Worm (Caenorhabditis elegans) whole organism, L4 larva: ENCODE measurements around the gene W07A12.4.

ENCODE experiments used
- F49E8.2 ChIP-seq: sonication (generic microtip); optimal IDR thresholded peaks from 2 replicates; lab custom pipeline; 2016; ENCODE audit warnings: missing compliant biosample characterization, mild to moderate bottlenecking, missing genetic modification characterization, borderline replicate concordance
- T20F7.1 ChIP-seq: fragments of 200-800 bp; sonication (Bioruptor generic); optimal IDR thresholded peaks from 2 replicates; lab custom pipeline; 2018; ENCODE audit warnings: mild to moderate bottlenecking, missing genetic modification characterization, missing compliant biosample characterization
- Y48G9A.11 ChIP-seq: fragments of 200-800 bp; sonication (Bioruptor generic); IDR thresholded peaks from 2 replicates; pipeline ENCODE4 v1.3.6; 2022; ENCODE audit warnings: missing genetic modification reagents, missing genetic modification characterization, missing compliant biosample characterization
- Y75B8A.6 ChIP-seq: fragments of 200-800 bp; sonication (Bioruptor generic); IDR thresholded peaks from 2 replicates; pipeline ENCODE4 v1.3.6; 2022; ENCODE audit warnings: missing genetic modification reagents, missing genetic modification characterization, missing compliant biosample characterization
- aha-1 ChIP-seq: fragments of 150-350 bp; peaks from one replicate; lab custom pipeline; 2014; ENCODE audit warnings: missing biosample characterization, missing genetic modification characterization
- ceh-20 ChIP-seq: fragments of 200-800 bp; sonication (Bioruptor generic); IDR thresholded peaks from 2 replicates; pipeline ENCODE4 v1.3.6; 2022; ENCODE audit warnings: missing genetic modification reagents, missing genetic modification characterization, missing compliant biosample characterization
- ceh-44 ChIP-seq: fragments of 200-800 bp; sonication (Bioruptor generic); IDR thresholded peaks from 2 replicates; pipeline ENCODE4 v1.3.6; 2022; ENCODE audit warnings: missing genetic modification reagents, missing genetic modification characterization, missing compliant biosample characterization
- ces-1 ChIP-seq: fragments of 150-350 bp; sonication (generic microtip); optimal IDR thresholded peaks from 4 replicates; lab custom pipeline; 2014; ENCODE audit warnings: missing biosample characterization, missing genetic modification reagents, missing genetic modification characterization
- cey-2 ChIP-seq: sonication (generic microtip); optimal IDR thresholded peaks from 3 replicates; lab custom pipeline; 2017; ENCODE audit warnings: missing genetic modification characterization, mild to moderate bottlenecking, missing compliant biosample characterization, antibody characterized with exemption, borderline replicate concordance; ENCODE audit not compliant: insufficient read depth
- daf-16 ChIP-seq, 3 experiments: sonication (generic microtip); optimal IDR thresholded peaks; 2 replicates each; lab custom pipeline; 2016 to 2017; ENCODE audit warnings: missing genetic modification characterization in 3 of 3, missing genetic modification reagents in 3 of 3, mild to moderate bottlenecking in 2 of 3, missing compliant biosample characterization in 2 of 3, missing biosample characterization in 1 of 3, moderate library complexity in 1 of 3
- daf-8 ChIP-seq: fragments of 200-800 bp; sonication (Bioruptor generic); IDR thresholded peaks from 2 replicates; pipeline ENCODE4 v1.3.6; 2022; ENCODE audit warnings: missing genetic modification characterization, missing compliant biosample characterization
- dmd-8 ChIP-seq: fragments of 200-800 bp; sonication (Bioruptor generic); IDR thresholded peaks from 2 replicates; pipeline ENCODE4 v1.3.6; 2022; ENCODE audit warnings: missing genetic modification characterization, missing compliant biosample characterization
- dpl-1 ChIP-seq: fragments of 150-350 bp; optimal IDR thresholded peaks from 2 replicates; lab custom pipeline; 2014; ENCODE audit warnings: missing biosample characterization, missing genetic modification reagents, missing genetic modification characterization
- dve-1 ChIP-seq: sonication (generic microtip); optimal IDR thresholded peaks from 2 replicates; lab custom pipeline; 2017; ENCODE audit warnings: antibody characterized with exemption, mild to moderate bottlenecking, missing genetic modification characterization, missing compliant biosample characterization; ENCODE audit not compliant: insufficient read depth
- egl-27 ChIP-seq: sonication (generic microtip); optimal IDR thresholded peaks from 3 replicates; lab custom pipeline; 2017; ENCODE audit warnings: missing biosample characterization, missing genetic modification reagents, missing genetic modification characterization
- hlh-11 ChIP-seq: fragments of 200-800 bp; sonication (Bioruptor generic); optimal IDR thresholded peaks from 2 replicates; lab custom pipeline; 2018; ENCODE audit warnings: mild to moderate bottlenecking, missing genetic modification characterization, missing compliant biosample characterization
- jun-1 ChIP-seq: fragments of 150-350 bp; optimal IDR thresholded peaks from 2 replicates; lab custom pipeline; 2014; ENCODE audit warnings: missing biosample characterization, missing genetic modification reagents, missing genetic modification characterization
- lin-15B ChIP-seq: fragments of 150-350 bp; sonication (generic microtip); optimal IDR thresholded peaks from 3 replicates; lab custom pipeline; 2014; ENCODE audit warnings: missing biosample characterization, missing genetic modification characterization
- lin-38 ChIP-seq: fragments of 200-800 bp; sonication (Bioruptor generic); IDR thresholded peaks from 2 replicates; pipeline ENCODE4 v1.3.6; 2022; ENCODE audit warnings: missing genetic modification reagents, missing genetic modification characterization, missing compliant biosample characterization
- lir-3 ChIP-seq: sonication (generic microtip); optimal IDR thresholded peaks from 2 replicates; lab custom pipeline; 2016; ENCODE audit warnings: mild to moderate bottlenecking, missing genetic modification characterization, missing compliant biosample characterization
- madf-5 ChIP-seq, 2 experiments: fragments of 200-800 bp; sonication (Bioruptor generic); IDR thresholded peaks; 2 replicates each; pipeline ENCODE4 v1.3.6; 2022; ENCODE audit warnings: missing compliant biosample characterization in 2 of 2, missing genetic modification characterization in 2 of 2
- madf-9 ChIP-seq: fragments of 200-800 bp; sonication (Bioruptor generic); conservative IDR thresholded peaks from 2 replicates; pipeline ENCODE4 v1.3.6; 2022; ENCODE audit warnings: missing genetic modification reagents, missing genetic modification characterization, missing compliant biosample characterization
- mdl-1 ChIP-seq, 2 experiments: fragments of 150-350 bp in 1 of 2; sonication (generic microtip) in 1 of 2; optimal IDR thresholded peaks; 2 replicates each; lab custom pipeline; 2014 to 2017; ENCODE audit warnings: missing biosample characterization in 2 of 2, missing genetic modification characterization in 2 of 2
- mes-2 ChIP-seq: sonication (generic microtip); optimal IDR thresholded peaks from 2 replicates; lab custom pipeline; 2016; ENCODE audit warnings: missing genotype, mild to moderate bottlenecking, missing genetic modification characterization, missing compliant biosample characterization; ENCODE audit not compliant: poor library complexity, severe bottlenecking
- mxl-3 ChIP-seq: fragments of 200-800 bp; sonication (Bioruptor generic); optimal IDR thresholded peaks from 2 replicates; lab custom pipeline; 2018; ENCODE audit warnings: mild to moderate bottlenecking, missing genetic modification characterization, missing compliant biosample characterization
- nhr-102 ChIP-seq: sonication (generic microtip); optimal IDR thresholded peaks from 2 replicates; lab custom pipeline; 2016; ENCODE audit warnings: mild to moderate bottlenecking, missing genetic modification characterization, moderate library complexity, missing compliant biosample characterization
- nhr-237 ChIP-seq: sonication (generic microtip); optimal IDR thresholded peaks from 2 replicates; lab custom pipeline; 2017; ENCODE audit warnings: missing biosample characterization, missing genetic modification characterization
- nhr-28 ChIP-seq: fragments of 150-350 bp; optimal IDR thresholded peaks from 2 replicates; lab custom pipeline; 2014; ENCODE audit warnings: missing biosample characterization, missing genetic modification characterization
- nhr-41 ChIP-seq: fragments of 200-800 bp; sonication (Bioruptor generic); IDR thresholded peaks from 2 replicates; pipeline ENCODE4 v1.3.6; 2022; ENCODE audit warnings: missing genetic modification reagents, missing genetic modification characterization, missing compliant biosample characterization
- nhr-42 ChIP-seq: fragments of 200-800 bp; sonication (Bioruptor generic); IDR thresholded peaks from 2 replicates; pipeline ENCODE4 v1.3.6; 2022; ENCODE audit warnings: missing genetic modification characterization, missing compliant biosample characterization
- nhr-6 ChIP-seq: fragments of 150-350 bp; optimal IDR thresholded peaks from 2 replicates; lab custom pipeline; 2014; ENCODE audit warnings: missing biosample characterization, missing genetic modification characterization
- nhr-76 ChIP-seq: fragments of 150-350 bp; optimal IDR thresholded peaks from 2 replicates; lab custom pipeline; 2014; ENCODE audit warnings: missing biosample characterization, missing genetic modification characterization
- pqm-1 ChIP-seq: sonication (generic microtip); optimal IDR thresholded peaks from 2 replicates; lab custom pipeline; 2017; ENCODE audit warnings: missing biosample characterization, missing genetic modification characterization
- rbr-2 ChIP-seq: sonication (generic microtip); optimal IDR thresholded peaks from 2 replicates; lab custom pipeline; 2016; ENCODE audit warnings: missing genotype, missing genetic modification characterization, missing compliant biosample characterization
- saeg-2 ChIP-seq: fragments of 200-800 bp; sonication (Bioruptor generic); IDR thresholded peaks from 2 replicates; pipeline ENCODE4 v1.3.6; 2022; ENCODE audit warnings: missing genetic modification reagents, missing genetic modification characterization, missing compliant biosample characterization
- skn-1 ChIP-seq: fragments of 150-350 bp; optimal IDR thresholded peaks from 2 replicates; lab custom pipeline; 2014; ENCODE audit warnings: missing biosample characterization, missing genetic modification characterization
- snpc-1.2 ChIP-seq: fragments of 200-800 bp; sonication (Bioruptor generic); IDR thresholded peaks from 2 replicates; pipeline ENCODE4 v1.3.6; 2022; ENCODE audit warnings: missing genetic modification reagents, missing genetic modification characterization, missing compliant biosample characterization
- spr-1 ChIP-seq: sonication (generic microtip); optimal IDR thresholded peaks from 2 replicates; lab custom pipeline; 2016; ENCODE audit warnings: mild to moderate bottlenecking, missing genetic modification characterization, missing compliant biosample characterization
- tag-97 ChIP-seq: fragments of 200-800 bp; sonication (Bioruptor generic); IDR thresholded peaks from 2 replicates; pipeline ENCODE4 v1.3.6; 2022; ENCODE audit warnings: missing genetic modification characterization, missing compliant biosample characterization
- tra-1 ChIP-seq: fragments of 200-800 bp; sonication (Bioruptor generic); IDR thresholded peaks from 2 replicates; pipeline ENCODE4 v1.3.6; 2022; ENCODE audit warnings: missing genetic modification reagents, missing genetic modification characterization, missing compliant biosample characterization
- unc-130 ChIP-seq: sonication (generic microtip); optimal IDR thresholded peaks from 2 replicates; lab custom pipeline; 2016; ENCODE audit warnings: missing genetic modification reagents, missing genetic modification characterization, missing compliant biosample characterization
- unc-39 ChIP-seq: sonication (generic microtip); optimal IDR thresholded peaks from 2 replicates; lab custom pipeline; 2017; ENCODE audit warnings: missing biosample characterization, missing genetic modification characterization
- unc-62 ChIP-seq, 3 experiments: fragments of 150-350 bp in 1 of 3; sonication (generic microtip); optimal IDR thresholded peaks in 2 of 3; peaks in 1 of 3; 1 replicate in 1 of 3; 2 replicates in 2 of 3; lab custom pipeline; 2014 to 2017; ENCODE audit warnings: missing biosample characterization in 3 of 3, missing genetic modification characterization in 3 of 3, missing genetic modification reagents in 3 of 3, missing genotype in 1 of 3
- vab-7 ChIP-seq: fragments of 200-800 bp; sonication (Bioruptor generic); IDR thresholded peaks from 2 replicates; pipeline ENCODE4 v1.3.6; 2022; ENCODE audit warnings: missing genetic modification reagents, missing genetic modification characterization, missing compliant biosample characterization
- zag-1 ChIP-seq: fragments of 150-350 bp; optimal IDR thresholded peaks from 2 replicates; lab custom pipeline; 2014; ENCODE audit warnings: missing biosample characterization, missing genetic modification characterization
- ztf-7 ChIP-seq: fragments of 150-350 bp; optimal IDR thresholded peaks from 2 replicates; lab custom pipeline; 2014; ENCODE audit warnings: missing biosample characterization, missing genetic modification characterization

W07A12.4 gene

DNA sequence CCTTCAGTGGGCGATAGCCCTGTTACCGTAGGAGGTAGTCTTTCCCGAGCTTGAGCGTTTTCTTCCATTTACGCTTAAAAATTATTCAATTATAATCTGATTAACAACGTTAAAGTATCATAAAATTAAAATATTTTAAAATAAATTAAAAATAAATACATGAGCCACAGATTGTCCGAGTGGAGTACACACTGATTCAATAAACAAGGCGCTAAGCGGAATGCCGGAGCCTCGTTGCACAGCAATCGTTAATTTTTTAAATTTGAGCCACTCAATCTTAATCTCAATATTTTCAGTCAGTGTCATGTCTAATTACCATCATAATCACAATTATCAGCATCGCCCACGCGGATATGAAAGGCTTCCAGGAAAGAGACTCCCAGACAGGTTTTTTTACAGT, 31.0 kb downstream of the W07A12.4 start, which contains the start of the genes sec-5 and pir-1 (continued):
- TF ChIP-seq daf-16 (GFP tag; optimal IDR thresholded peaks at IDR 0.05; lab: Kevin White, UChicago) (no peak), daf-16 (tag; optimal IDR thresholded peaks at IDR 0.05; lab: Kevin White, UChicago) (peak; percentile 46), T20F7.1 (GFP tag; lab: Kevin White, UChicago) (peak; percentile 98), Y48G9A.11 (peak; percentile 91), lin-15B (tag; lab: Kevin White, UChicago) (no peak), unc-62 (GFP tag; optimal IDR thresholded peaks at IDR 0.05 in 1 of 2; lab: Kevin White, UChicago) (no peak), unc-62 (tag; optimal IDR thresholded peaks at IDR 0.05; lab: Kevin White, UChicago) (no peak), tag-97 (GFP tag; lab: Robert Waterston, UW) (no peak), cey-2 (tag; lab: Kevin White, UChicago) (no peak)

- TF ChIP-seq unc-62 (GFP tag; optimal IDR thresholded peaks at IDR 0.05 in 1 of 2; lab: Kevin White, UChicago) (peak in 1 of 2 experiments; percentile 78), unc-62 (tag; optimal IDR thresholded peaks at IDR 0.05; lab: Kevin White, UChicago) (no peak), hlh-11 (tag; lab: Kevin White, UChicago) (no peak)
Observed at ce11 chrII:9178811-9179210, 32.8 kb downstream of the W07A12.4 start.

- no peak for TF ChIP-seq nhr-237
- TF ChIP-seq tra-1 (GFP tag; lab: Robert Waterston, UW) = no peak
- TF ChIP-seq dpl-1 (GFP tag; lab: Kevin White, UChicago) = no peak
- no peak for TF ChIP-seq daf-16 (GFP tag; optimal IDR thresholded peaks at IDR 0.05; lab: Kevin White, UChicago)
- TF ChIP-seq daf-16 (tag; optimal IDR thresholded peaks at IDR 0.05; lab: Kevin White, UChicago) = peak; percentile 48
- no peak for TF ChIP-seq nhr-76 (tag; lab: Kevin White, UChicago)
- no peak for TF ChIP-seq ceh-20 (GFP tag; lab: Robert Waterston, UW)
- TF ChIP-seq madf-5 (GFP tag; IDR thresholded peaks at IDR 0.05; lab: Robert Waterston, UW) = no peak
- peak; percentile 26 for TF ChIP-seq hlh-11 (tag; lab: Kevin White, UChicago)
- no peak for TF ChIP-seq jun-1
- TF ChIP-seq ces-1 = no peak
- no peak for TF ChIP-seq nhr-42 (GFP tag; lab: Robert Waterston, UW)
- no peak for TF ChIP-seq mxl-3 (GFP tag; lab: Kevin White, UChicago)
- no peak for TF ChIP-seq egl-27 (tag; lab: Kevin White, UChicago)
- TF ChIP-seq ceh-44 = no peak
- TF ChIP-seq daf-8 (GFP tag; lab: Robert Waterston, UW) = no peak
- no peak for TF ChIP-seq lir-3 (tag; lab: Kevin White, UChicago)
- TF ChIP-seq lin-38 (GFP tag; lab: Robert Waterston, UW) = no peak
- TF ChIP-seq madf-9 = no peak
- TF ChIP-seq dmd-8 (GFP tag; lab: Robert Waterston, UW) = no peak
- TF ChIP-seq mes-2 (tag; lab: Kevin White, UChicago) = peak; percentile 4
- no peak for TF ChIP-seq unc-39 (tag; lab: Kevin White, UChicago)
- TF ChIP-seq nhr-28 = peak; percentile 65
- no peak for TF ChIP-seq F49E8.2 (tag; lab: Kevin White, UChicago)
- TF ChIP-seq T20F7.1 (GFP tag; lab: Kevin White, UChicago) = no peak
- TF ChIP-seq rbr-2 (tag; lab: Kevin White, UChicago) = no peak
- peak; percentile 85 for TF ChIP-seq pqm-1 (tag; lab: Kevin White, UChicago)
- TF ChIP-seq nhr-6 (tag; lab: Kevin White, UChicago) = no peak
- TF ChIP-seq nhr-102 (tag; lab: Kevin White, UChicago) = no peak
- TF ChIP-seq vab-7 = no peak
- TF ChIP-seq Y75B8A.6 = no peak
- no peak for TF ChIP-seq ztf-7
- no peak for TF ChIP-seq skn-1
- TF ChIP-seq snpc-1.2 (GFP tag; lab: Robert Waterston, UW) = no peak
- no peak for TF ChIP-seq nhr-41
- no peak for TF ChIP-seq saeg-2 (GFP tag; lab: Robert Waterston, UW)
- no peak for TF ChIP-seq mdl-1 (tag; optimal IDR thresholded peaks at IDR 0.05; lab: Kevin White, UChicago)
- TF ChIP-seq aha-1 (tag; lab: Kevin White, UChicago) = no peak
- peak; percentile 41 for TF ChIP-seq dve-1 (tag; lab: Kevin White, UChicago)
- no peak for TF ChIP-seq zag-1 (tag; lab: Kevin White, UChicago)
- no peak for TF ChIP-seq unc-130 (GFP tag; lab: Kevin White, UChicago)
- TF ChIP-seq spr-1 (tag; lab: Kevin White, UChicago) = no peak
Observed at ce11 chrII:9181155-9181554, 35.1 kb downstream of the W07A12.4 start.
